Worm (Caenorhabditis elegans): ENCODE data around the gene snb-7.

- TF ChIP-seq him-1 (tag; optimal IDR thresholded peaks at IDR 0.05): no peak
- TF ChIP-seq dao-5 (tag; optimal IDR thresholded peaks at IDR 0.05): no peak
Measured at ce11 chrIV:12558925-12559450, 1.7 kb upstream of the snb-7 start, which contains the start of the genes ZK795.2 and ZK795.3.

Measured in whole organism, L4/young adult.